Worm (Caenorhabditis elegans): ENCODE measurements around the gene F54C9.3.

The F54C9.3 gene

ce11 chrII:8606549-8606948 lies 39.9 kb upstream of the F54C9.3 start, which contains the start of gene F28C6.8:
Gene F28C6.8 (plus strand): TSS chrII:8606849.
- no peak for TF ChIP-seq npax-4 (tag; optimal IDR thresholded peaks at IDR 0.05)
- TF ChIP-seq eyg-1 (tag; optimal IDR thresholded peaks at IDR 0.05): no peak
- TF ChIP-seq sox-2 (GFP tag; IDR thresholded peaks at IDR 0.05): no peak
- no peak for TF ChIP-seq pros-1 (tag; optimal IDR thresholded peaks at IDR 0.05)
- no peak for TF ChIP-seq ama-1 (optimal IDR thresholded peaks at IDR 0.05)
- TF ChIP-seq fkh-6 (tag; optimal IDR thresholded peaks at IDR 0.05): no peak

ce11 chrII:8603567-8604359 lies 37.1 kb upstream of the F54C9.3 start, which contains the start of gene suf-1:
Gene suf-1 (plus strand): TSS chrII:8603846.
- TF ChIP-seq hlh-30 (tag; optimal IDR thresholded peaks at IDR 0.05; ENCODE audit: insufficient read depth) (no peak), ama-1 (optimal IDR thresholded peaks at IDR 0.05) (peak; percentile 65), ceh-6 (GFP tag; optimal IDR thresholded peaks at IDR 0.05) (no peak), hlh-8 (tag; optimal IDR thresholded peaks at IDR 0.05) (no peak), nfya-1 (tag; optimal IDR thresholded peaks at IDR 0.05) (peak; percentile 31), elt-4 (tag; optimal IDR thresholded peaks at IDR 0.05) (no peak), unc-42 (tag; optimal IDR thresholded peaks at IDR 0.05) (peak; percentile 48), ttx-3 (tag; optimal IDR thresholded peaks at IDR 0.05) (no peak), K02D7.2 (tag; optimal IDR thresholded peaks at IDR 0.05) (no peak), ref-2 (tag; optimal IDR thresholded peaks at IDR 0.05) (no peak), lin-11 (tag; optimal IDR thresholded peaks at IDR 0.05) (no peak), ceh-18 (tag; optimal IDR thresholded peaks at IDR 0.05) (no peak), ceh-48 (tag; optimal IDR thresholded peaks at IDR 0.05) (no peak)

ce11 chrII:8602337-8602944 lies 35.8 kb upstream of the F54C9.3 start, which contains the start of the genes cpf-1 and rpl-26:
Gene cpf-1 (minus strand): TSS chrII:8602440.
Gene rpl-26 (plus strand): TSS chrII:8602785.
- TF ChIP-seq C08G9.2 (tag; optimal IDR thresholded peaks at IDR 0.05) (no peak), sox-2 (GFP tag; IDR thresholded peaks at IDR 0.05) (no peak), tbx-2 (tag; optimal IDR thresholded peaks at IDR 0.05) (no peak), ceh-24 (tag; optimal IDR thresholded peaks at IDR 0.05) (no peak), unc-42 (tag; optimal IDR thresholded peaks at IDR 0.05) (peak; percentile 40), ceh-31 (tag; optimal IDR thresholded peaks at IDR 0.05) (peak; percentile 9), nfya-1 (tag; optimal IDR thresholded peaks at IDR 0.05) (peak; percentile 36), gmeb-2 (tag; optimal IDR thresholded peaks at IDR 0.05) (no peak), npax-4 (tag; optimal IDR thresholded peaks at IDR 0.05) (no peak), hlh-30 (tag; optimal IDR thresholded peaks at IDR 0.05; ENCODE audit: insufficient read depth) (no peak)

DNA sequence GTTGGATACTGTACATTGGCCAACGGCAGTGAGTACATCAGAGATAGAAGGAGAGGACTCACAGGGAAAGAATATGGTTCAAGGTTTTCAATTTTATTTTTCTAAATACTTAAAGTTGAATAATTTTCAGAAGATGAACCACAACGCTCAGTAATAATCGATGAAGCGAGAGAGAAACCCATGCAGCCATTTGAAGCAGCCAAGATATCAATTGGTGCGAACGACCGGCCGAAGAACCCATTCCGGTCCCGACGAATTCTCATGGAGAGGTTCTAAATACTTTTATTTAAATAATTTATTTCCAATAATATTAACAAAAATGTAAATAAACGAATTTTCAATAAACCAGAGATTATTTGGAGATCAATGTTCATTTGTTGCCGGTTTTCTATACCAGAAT lies 33.5 kb upstream of the F54C9.3 start, which contains the start of gene pigg-1:
TSS of gene pigg-1 (minus strand) at position 101 of the 400 bp plus-strand sequence.
- TF ChIP-seq hlh-8 (tag; optimal IDR thresholded peaks at IDR 0.05): no peak
- no peak for TF ChIP-seq zip-5 (tag; optimal IDR thresholded peaks at IDR 0.05)
- TF ChIP-seq T23F11.4 (GFP tag; optimal IDR thresholded peaks at IDR 0.05): no peak
- no peak for TF ChIP-seq sdc-2 (tag; optimal IDR thresholded peaks at IDR 0.05)
- no peak for TF ChIP-seq dve-1 (tag; optimal IDR thresholded peaks at IDR 0.05)
- TF ChIP-seq elt-4 (tag; optimal IDR thresholded peaks at IDR 0.05): no peak
- TF ChIP-seq unc-42 (tag; optimal IDR thresholded peaks at IDR 0.05): no peak
- no peak for TF ChIP-seq nhr-232 (tag; optimal IDR thresholded peaks at IDR 0.05)
- no peak for TF ChIP-seq unc-55 (GFP tag; optimal IDR thresholded peaks at IDR 0.05)
- no peak for TF ChIP-seq lin-11 (tag; optimal IDR thresholded peaks at IDR 0.05)
- TF ChIP-seq che-1 (tag; optimal IDR thresholded peaks at IDR 0.05): no peak
- no peak for TF ChIP-seq gmeb-2 (tag; optimal IDR thresholded peaks at IDR 0.05)
- TF ChIP-seq odd-2 (tag; optimal IDR thresholded peaks at IDR 0.05): no peak
- no peak for TF ChIP-seq pha-2 (tag; optimal IDR thresholded peaks at IDR 0.05)
- TF ChIP-seq rnt-1 (tag; optimal IDR thresholded peaks at IDR 0.05): no peak
- no peak for TF ChIP-seq hlh-15 (tag; optimal IDR thresholded peaks at IDR 0.05)
- TF ChIP-seq pax-1 (tag; optimal IDR thresholded peaks at IDR 0.05): no peak
- no peak for TF ChIP-seq tbx-7 (tag; optimal IDR thresholded peaks at IDR 0.05)
- TF ChIP-seq ztf-16 (tag; optimal IDR thresholded peaks at IDR 0.05): no peak
- TF ChIP-seq fax-1 (tag; optimal IDR thresholded peaks at IDR 0.05): no peak
